Worm (Caenorhabditis elegans) whole organism, midembryonic: ENCODE data around the gene acy-1.

Source experiments
- T22C8.4 ChIP-seq: fragments of 200-800 bp; sonication (Bioruptor generic); IDR thresholded peaks from 2 replicates; pipeline ENCODE4 v1.3.6; 2022; ENCODE audit warnings: missing genetic modification characterization, missing compliant biosample characterization
- cog-1 ChIP-seq: sonication (generic microtip); optimal IDR thresholded peaks from 2 replicates; lab custom pipeline; 2016; ENCODE audit warnings: missing genetic modification characterization, missing compliant biosample characterization
- flt-1 ChIP-seq: fragments of 200-800 bp; sonication (Bioruptor generic); IDR thresholded peaks from 2 replicates; pipeline ENCODE4 v1.3.6; 2022; ENCODE audit warnings: missing genetic modification characterization, missing compliant biosample characterization
- klf-2 ChIP-seq: fragments of 200-800 bp; sonication (Bioruptor generic); conservative IDR thresholded peaks from 2 replicates; pipeline ENCODE4 v1.3.6; 2022; ENCODE audit warnings: missing genetic modification reagents, missing genetic modification characterization, missing compliant biosample characterization
- med-1 ChIP-seq: sonication (generic microtip); optimal IDR thresholded peaks from 2 replicates; lab custom pipeline; 2017; ENCODE audit warnings: missing genetic modification characterization, mild to moderate bottlenecking, missing compliant biosample characterization, antibody characterized with exemption, missing genetic modification reagents; ENCODE audit not compliant: insufficient read depth
- ref-1 ChIP-seq: fragments of 200-800 bp; sonication (Bioruptor generic); conservative IDR thresholded peaks from 2 replicates; pipeline ENCODE4 v1.3.6; 2022; ENCODE audit warnings: missing genetic modification reagents, missing genetic modification characterization, missing compliant biosample characterization
- tab-1 ChIP-seq: fragments of 200-800 bp; sonication (Bioruptor generic); IDR thresholded peaks from 2 replicates; pipeline ENCODE4 v1.3.6; 2022; ENCODE audit warnings: missing genetic modification characterization, missing compliant biosample characterization
- ztf-23 ChIP-seq: fragments of 200-800 bp; sonication (Bioruptor generic); IDR thresholded peaks from 2 replicates; pipeline ENCODE4 v1.3.6; 2022; ENCODE audit warnings: missing genetic modification reagents, missing genetic modification characterization, missing compliant biosample characterization
- ztf-29 ChIP-seq: fragments of 200-800 bp; sonication (Bioruptor generic); IDR thresholded peaks from 2 replicates; pipeline ENCODE4 v1.3.6; 2022; ENCODE audit warnings: missing genetic modification reagents, missing genetic modification characterization, missing compliant biosample characterization

The acy-1 gene

ce11 chrIII:4696903-4697302, 25.0 kb upstream of the acy-1 start:
- no peak for TF ChIP-seq T22C8.4 (GFP tag; lab: Robert Waterston, UW)
- no peak for TF ChIP-seq med-1 (GFP tag; lab: Kevin White, UChicago)
- no peak for TF ChIP-seq klf-2 (GFP tag; lab: Robert Waterston, UW)
- TF ChIP-seq tab-1, result no peak

- TF ChIP-seq cog-1 (tag; lab: Kevin White, UChicago), result no peak
- TF ChIP-seq klf-2 (GFP tag; lab: Robert Waterston, UW), result no peak
- no peak for TF ChIP-seq ztf-29
- TF ChIP-seq tab-1, result no peak
- TF ChIP-seq ref-1, result no peak
- no peak for TF ChIP-seq med-1 (GFP tag; lab: Kevin White, UChicago)
- no peak for TF ChIP-seq ztf-23 (GFP tag; lab: Robert Waterston, UW)
- TF ChIP-seq T22C8.4 (GFP tag; lab: Robert Waterston, UW), result no peak
- TF ChIP-seq flt-1 (GFP tag; lab: Robert Waterston, UW), result no peak
Observed at ce11 chrIII:4697819-4698218, 24.1 kb upstream of the acy-1 start, which contains the start of gene dnj-18. Gene dnj-18, plus strand, starts transcription at chrIII:4698119.

ce11 chrIII:4699922-4700321, 22.0 kb upstream of the acy-1 start, which contains the start of gene sel-13:
Gene sel-13, minus strand, starts transcription at chrIII:4700224.
- no peak for TF ChIP-seq flt-1 (GFP tag; lab: Robert Waterston, UW)
- no peak for TF ChIP-seq tab-1
- no peak for TF ChIP-seq ztf-29
- no peak for TF ChIP-seq T22C8.4 (GFP tag; lab: Robert Waterston, UW)
- no peak for TF ChIP-seq ref-1
- no peak for TF ChIP-seq cog-1 (tag; lab: Kevin White, UChicago)
- no peak for TF ChIP-seq klf-2 (GFP tag; lab: Robert Waterston, UW)
- no peak for TF ChIP-seq ztf-23 (GFP tag; lab: Robert Waterston, UW)
- TF ChIP-seq med-1 (GFP tag; lab: Kevin White, UChicago), result no peak

ce11 chrIII:4703932-4704454, 17.9 kb upstream of the acy-1 start, which contains the start of the genes clp-2 and mrpl-16:
Gene clp-2, minus strand, starts transcription at chrIII:4704025.
Gene mrpl-16, plus strand, starts transcription at chrIII:4704404.
- TF ChIP-seq klf-2 (GFP tag; lab: Robert Waterston, UW) (no peak), ref-1 (no peak), ztf-29 (no peak), cog-1 (tag; lab: Kevin White, UChicago) (no peak), tab-1 (no peak), T22C8.4 (GFP tag; lab: Robert Waterston, UW) (no peak), med-1 (GFP tag; lab: Kevin White, UChicago) (no peak), flt-1 (GFP tag; lab: Robert Waterston, UW) (no peak), ztf-23 (GFP tag; lab: Robert Waterston, UW) (no peak)

ce11 chrIII:4705207-4705606, 16.7 kb upstream of the acy-1 start, which contains the start of gene pgap-2:
Gene pgap-2, plus strand, starts transcription at chrIII:4705507.
- no peak for TF ChIP-seq flt-1 (GFP tag; lab: Robert Waterston, UW)
- no peak for TF ChIP-seq med-1 (GFP tag; lab: Kevin White, UChicago)
- no peak for TF ChIP-seq ztf-23 (GFP tag; lab: Robert Waterston, UW)
- no peak for TF ChIP-seq tab-1
- TF ChIP-seq ztf-29, result no peak
- no peak for TF ChIP-seq klf-2 (GFP tag; lab: Robert Waterston, UW)
- TF ChIP-seq T22C8.4 (GFP tag; lab: Robert Waterston, UW), result no peak
- TF ChIP-seq cog-1 (tag; lab: Kevin White, UChicago), result no peak
- no peak for TF ChIP-seq ref-1

ce11 chrIII:4706678-4707077, 15.2 kb upstream of the acy-1 start, which contains the start of gene T04A8.13:
Gene T04A8.13, plus strand, starts transcription at chrIII:4706978.
- TF ChIP-seq T22C8.4 (GFP tag; lab: Robert Waterston, UW) (no peak), med-1 (GFP tag; lab: Kevin White, UChicago) (no peak), ztf-29 (no peak), flt-1 (GFP tag; lab: Robert Waterston, UW) (no peak), klf-2 (GFP tag; lab: Robert Waterston, UW) (no peak), tab-1 (no peak), cog-1 (tag; lab: Kevin White, UChicago) (no peak), ref-1 (no peak), ztf-23 (GFP tag; lab: Robert Waterston, UW) (no peak)

- no peak for TF ChIP-seq tab-1
- TF ChIP-seq flt-1 (GFP tag; lab: Robert Waterston, UW), result no peak
- TF ChIP-seq ref-1, result no peak
- no peak for TF ChIP-seq ztf-29
- no peak for TF ChIP-seq T22C8.4 (GFP tag; lab: Robert Waterston, UW)
- no peak for TF ChIP-seq klf-2 (GFP tag; lab: Robert Waterston, UW)
- no peak for TF ChIP-seq med-1 (GFP tag; lab: Kevin White, UChicago)
- no peak for TF ChIP-seq cog-1 (tag; lab: Kevin White, UChicago)
- TF ChIP-seq ztf-23 (GFP tag; lab: Robert Waterston, UW), result no peak
Observed at ce11 chrIII:4708909-4709308, 13.0 kb upstream of the acy-1 start, which contains the start of gene T04A8.18. Gene T04A8.18, plus strand, starts transcription at chrIII:4709209.

ce11 chrIII:4715088-4715487, 6.8 kb upstream of the acy-1 start, which contains the start of gene him-18:
Gene him-18, minus strand, starts transcription at chrIII:4715188.
- TF ChIP-seq klf-2 (GFP tag; lab: Robert Waterston, UW), result no peak
- no peak for TF ChIP-seq ref-1
- TF ChIP-seq tab-1, result no peak
- TF ChIP-seq flt-1 (GFP tag; lab: Robert Waterston, UW), result no peak
- no peak for TF ChIP-seq cog-1 (tag; lab: Kevin White, UChicago)
- TF ChIP-seq ztf-29, result no peak
- TF ChIP-seq ztf-23 (GFP tag; lab: Robert Waterston, UW), result no peak
- no peak for TF ChIP-seq T22C8.4 (GFP tag; lab: Robert Waterston, UW)
- no peak for TF ChIP-seq med-1 (GFP tag; lab: Kevin White, UChicago)

- TF ChIP-seq klf-2 (GFP tag; lab: Robert Waterston, UW), result no peak
- 0 out of 2 replicates have a peak, but pooled peaks have one; percentile 45 for TF ChIP-seq flt-1 (GFP tag; lab: Robert Waterston, UW)
Observed at ce11 chrIII:4720620-4721227, 1.2 kb upstream of the acy-1 start, which contains the start of gene emb-5. Gene emb-5, minus strand, starts transcription at chrIII:4720670.
